Fruit fly (Drosophila melanogaster) whole organism, embryonic: ENCODE results near the gene CG1103.

ENCODE experiments used
- CG10979 ChIP-seq: fragments of 200-800 bp; sonication (Bioruptor generic); optimal IDR thresholded peaks from 2 replicates; lab custom pipeline; 2018; ENCODE audit warnings: missing biosample characterization, mild to moderate bottlenecking, missing genetic modification characterization, moderate library complexity
- CG11085 ChIP-seq: fragments of 200-800 bp; sonication (Bioruptor generic); IDR thresholded peaks from 2 replicates; pipeline ENCODE4 v1.3.6; 2022; ENCODE audit warnings: missing biosample characterization, missing genetic modification characterization
- CG11696 ChIP-seq: fragments of 200-800 bp; sonication (Bioruptor generic); IDR thresholded peaks from 2 replicates; pipeline ENCODE4 v1.3.6; 2022; ENCODE audit warnings: missing biosample characterization, missing genetic modification characterization
- CG12104 ChIP-seq: fragments of 200-800 bp; sonication (Bioruptor generic); optimal IDR thresholded peaks from 3 replicates; lab custom pipeline; 2016; ENCODE audit warnings: missing biosample characterization, missing genetic modification characterization
- CG12942 ChIP-seq: fragments of 200-800 bp; sonication (Bioruptor generic); optimal IDR thresholded peaks from 3 replicates; lab custom pipeline; 2016; ENCODE audit warnings: missing biosample characterization, missing genetic modification characterization
- CG15073 ChIP-seq: fragments of 200-800 bp; sonication (Bioruptor generic); optimal IDR thresholded peaks from 2 replicates; lab custom pipeline; 2016; ENCODE audit warnings: missing biosample characterization, missing genetic modification characterization
- CG1602 ChIP-seq: fragments of 200-800 bp; sonication (Bioruptor generic); optimal IDR thresholded peaks from 3 replicates; lab custom pipeline; 2016; ENCODE audit warnings: missing biosample characterization, missing genetic modification characterization
- CG1647 ChIP-seq: fragments of 200-800 bp; sonication (Bioruptor generic); optimal IDR thresholded peaks from 3 replicates; lab custom pipeline; 2016; ENCODE audit warnings: missing biosample characterization, missing genetic modification characterization
- CG17359 ChIP-seq: fragments of 200-800 bp; sonication (Bioruptor generic); optimal IDR thresholded peaks from 3 replicates; lab custom pipeline; 2018; ENCODE audit warnings: missing biosample characterization, mild to moderate bottlenecking, missing genetic modification characterization, moderate library complexity
- CG2199 ChIP-seq: fragments of 200-800 bp; sonication (Bioruptor generic); IDR thresholded peaks from 3 replicates; pipeline ENCODE4 v1.3.6; 2022; ENCODE audit warnings: missing biosample characterization, missing genetic modification characterization
- CG33213 ChIP-seq: fragments of 200-800 bp; sonication (Bioruptor generic); optimal IDR thresholded peaks from 3 replicates; lab custom pipeline; 2016; ENCODE audit warnings: missing biosample characterization, missing genetic modification characterization
- CG43689 ChIP-seq: fragments of 200-800 bp; sonication (Bioruptor generic); IDR thresholded peaks from 2 replicates; pipeline ENCODE4 v1.3.6; 2022; ENCODE audit warnings: missing biosample characterization, missing genetic modification characterization
- CG4707 ChIP-seq: fragments of 200-800 bp; sonication (Bioruptor generic); optimal IDR thresholded peaks from 2 replicates; lab custom pipeline; 2018; ENCODE audit warnings: missing biosample characterization, mild to moderate bottlenecking, missing genetic modification characterization, moderate library complexity
- CG4730 ChIP-seq: fragments of 200-800 bp; sonication (Bioruptor generic); IDR thresholded peaks from 2 replicates; pipeline ENCODE4 v1.3.6; 2022; ENCODE audit warnings: missing biosample characterization, missing genetic modification characterization
- CG4854 ChIP-seq: fragments of 200-800 bp; sonication (Bioruptor generic); optimal IDR thresholded peaks from 2 replicates; lab custom pipeline; 2016; ENCODE audit warnings: missing biosample characterization, missing genetic modification characterization, inconsistent platforms
- CG9609 ChIP-seq: fragments of 200-800 bp; sonication (Bioruptor generic); optimal IDR thresholded peaks from 3 replicates; lab custom pipeline; 2016; ENCODE audit warnings: missing biosample characterization, missing genetic modification characterization
- CoRest ChIP-seq: fragments of 200-800 bp; sonication (Bioruptor generic); optimal IDR thresholded peaks from 3 replicates; lab custom pipeline; 2018; ENCODE audit warnings: missing biosample characterization, mild to moderate bottlenecking, missing genetic modification characterization, moderate library complexity
- HmgZ ChIP-seq: fragments of 200-800 bp; sonication (Bioruptor generic); optimal IDR thresholded peaks from 2 replicates; lab custom pipeline; 2018; ENCODE audit warnings: missing biosample characterization, mild to moderate bottlenecking, missing genetic modification characterization
- Hr39 ChIP-seq: fragments of >200 bp; optimal IDR thresholded peaks from 2 replicates; lab custom pipeline; 2017
- Mes4 ChIP-seq: fragments of 200-800 bp; sonication (Bioruptor generic); optimal IDR thresholded peaks from 2 replicates; lab custom pipeline; 2016; ENCODE audit warnings: missing biosample characterization, missing genetic modification characterization
- NC2α ChIP-seq: fragments of 200-800 bp; sonication (Bioruptor generic); optimal IDR thresholded peaks from 2 replicates; lab custom pipeline; 2016; ENCODE audit warnings: missing biosample characterization, missing genetic modification characterization
- NFAT ChIP-seq: fragments of 200-800 bp; sonication (Bioruptor generic); IDR thresholded peaks from 2 replicates; pipeline ENCODE4 v1.3.6; 2022; ENCODE audit warnings: missing biosample characterization, missing genetic modification characterization
- Nf-YC ChIP-seq: fragments of 200-800 bp; optimal IDR thresholded peaks from 3 replicates; lab custom pipeline; 2019; ENCODE audit warnings: missing biosample characterization, mild to moderate bottlenecking, missing genetic modification characterization, moderate library complexity
- Rx ChIP-seq: fragments of 200-800 bp; sonication (Bioruptor generic); IDR thresholded peaks from 2 replicates; pipeline ENCODE4 v1.3.6; 2022; ENCODE audit warnings: missing biosample characterization, missing genetic modification characterization
- Sry-β ChIP-seq: fragments of 200-800 bp; sonication (Bioruptor generic); optimal IDR thresholded peaks from 2 replicates; lab custom pipeline; 2018; ENCODE audit warnings: missing biosample characterization, mild to moderate bottlenecking, missing genetic modification characterization, moderate library complexity
- Tbp ChIP-seq: fragments of >200 bp; optimal IDR thresholded peaks from 2 replicates; lab custom pipeline; 2018; ENCODE audit warnings: missing biosample characterization, missing genetic modification characterization
- bigmax ChIP-seq: fragments of 200-800 bp; sonication (Bioruptor generic); optimal IDR thresholded peaks from 2 replicates; lab custom pipeline; 2018; ENCODE audit warnings: missing biosample characterization, mild to moderate bottlenecking, missing genetic modification characterization
- caup ChIP-seq: fragments of 200-800 bp; sonication (Bioruptor generic); optimal IDR thresholded peaks from 3 replicates; lab custom pipeline; 2017; ENCODE audit warnings: missing biosample characterization, mild to moderate bottlenecking, missing genetic modification characterization, moderate library complexity; ENCODE audit not compliant: severe bottlenecking
- chinmo ChIP-seq: fragments of 200-800 bp; sonication (Bioruptor generic); IDR thresholded peaks from 4 replicates; pipeline ENCODE4 v1.3.6; 2022; ENCODE audit warnings: missing biosample characterization, missing genetic modification characterization; ENCODE audit not compliant: partially characterized antibody
- crc ChIP-seq: fragments of 200-800 bp; sonication (Bioruptor generic); optimal IDR thresholded peaks from 2 replicates; lab custom pipeline; 2016; ENCODE audit warnings: missing biosample characterization, missing genetic modification characterization
- crol ChIP-seq: fragments of 200-800 bp; sonication (Bioruptor generic); IDR thresholded peaks from 2 replicates; pipeline ENCODE4 v1.3.6; 2022; ENCODE audit warnings: missing biosample characterization, missing genetic modification characterization
- dati ChIP-seq: fragments of 200-800 bp; sonication (Bioruptor generic); IDR thresholded peaks from 2 replicates; pipeline ENCODE4 v1.3.6; 2022; ENCODE audit warnings: missing biosample characterization, missing genetic modification characterization
- disco-r ChIP-seq: fragments of 200-800 bp; sonication (Bioruptor generic); optimal IDR thresholded peaks from 2 replicates; lab custom pipeline; 2016; ENCODE audit warnings: missing biosample characterization, missing genetic modification characterization
- emc ChIP-seq: fragments of 200-800 bp; sonication (Bioruptor generic); optimal IDR thresholded peaks from 2 replicates; lab custom pipeline; 2016; ENCODE audit warnings: missing biosample characterization, missing genetic modification characterization
- ewg ChIP-seq: fragments of 200-800 bp; sonication (Bioruptor generic); optimal IDR thresholded peaks from 3 replicates; lab custom pipeline; 2017; ENCODE audit warnings: mild to moderate bottlenecking, missing biosample characterization, missing genetic modification reagents, missing genetic modification characterization
- fd96Cb ChIP-seq: fragments of 200-800 bp; sonication (Bioruptor generic); optimal IDR thresholded peaks from 2 replicates; lab custom pipeline; 2018; ENCODE audit warnings: missing biosample characterization, mild to moderate bottlenecking, missing genetic modification characterization, moderate library complexity
- lbe ChIP-seq: fragments of 200-800 bp; sonication (Bioruptor generic); optimal IDR thresholded peaks from 2 replicates; lab custom pipeline; 2016; ENCODE audit warnings: missing biosample characterization, mild to moderate bottlenecking, missing genetic modification characterization
- mam ChIP-seq: fragments of 200-800 bp; sonication (Bioruptor generic); optimal IDR thresholded peaks from 3 replicates; lab custom pipeline; 2016; ENCODE audit warnings: missing biosample characterization, missing genetic modification characterization
- oc ChIP-seq: fragments of 200-800 bp; sonication (Bioruptor generic); optimal IDR thresholded peaks from 2 replicates; lab custom pipeline; 2018; ENCODE audit warnings: missing biosample characterization, mild to moderate bottlenecking, missing genetic modification characterization, moderate library complexity
- p53 ChIP-seq: fragments of 200-800 bp; sonication (Bioruptor generic); optimal IDR thresholded peaks from 2 replicates; lab custom pipeline; 2016; ENCODE audit warnings: missing biosample characterization, missing genetic modification characterization
- pb ChIP-seq: fragments of 200-800 bp; sonication (Bioruptor generic); optimal IDR thresholded peaks from 3 replicates; lab custom pipeline; 2016; ENCODE audit warnings: missing biosample characterization, missing genetic modification characterization
- pnt ChIP-seq: fragments of 200-800 bp; sonication (Bioruptor generic); optimal IDR thresholded peaks from 3 replicates; lab custom pipeline; 2016; ENCODE audit warnings: missing biosample characterization, missing genetic modification characterization
- pros ChIP-seq: fragments of 200-800 bp; sonication (Bioruptor generic); optimal IDR thresholded peaks from 3 replicates; lab custom pipeline; 2019; ENCODE audit warnings: missing biosample characterization, mild to moderate bottlenecking, missing genetic modification characterization, moderate library complexity
- repo ChIP-seq: fragments of 200-800 bp; sonication (Bioruptor generic); optimal IDR thresholded peaks from 2 replicates; lab custom pipeline; 2016; ENCODE audit warnings: missing biosample characterization, missing genetic modification characterization
- scrt ChIP-seq: fragments of 200-800 bp; sonication (Bioruptor generic); optimal IDR thresholded peaks from 2 replicates; lab custom pipeline; 2018; ENCODE audit warnings: missing biosample characterization, mild to moderate bottlenecking, missing genetic modification characterization, moderate library complexity
- sug ChIP-seq: fragments of 200-800 bp; optimal IDR thresholded peaks from 2 replicates; lab custom pipeline; 2019; ENCODE audit warnings: missing biosample characterization, mild to moderate bottlenecking, missing genetic modification characterization, moderate library complexity
- tap ChIP-seq: fragments of 200-800 bp; optimal IDR thresholded peaks from 3 replicates; lab custom pipeline; 2019; ENCODE audit warnings: missing biosample characterization, mild to moderate bottlenecking, missing genetic modification characterization, moderate library complexity
- unc-4 ChIP-seq: fragments of 200-800 bp; sonication (Bioruptor generic); IDR thresholded peaks from 2 replicates; pipeline ENCODE4 v1.3.6; 2022; ENCODE audit warnings: missing biosample characterization, missing genetic modification characterization; ENCODE audit not compliant: partially characterized antibody
- vnd ChIP-seq: fragments of 200-800 bp; sonication (Bioruptor generic); IDR thresholded peaks from 3 replicates; pipeline ENCODE4 v1.3.6; 2022; ENCODE audit warnings: missing biosample characterization, missing genetic modification characterization; ENCODE audit not compliant: partially characterized antibody
- z ChIP-seq: fragments of 200-800 bp; sonication (Bioruptor generic); IDR thresholded peaks from 3 replicates; pipeline ENCODE4 v1.3.6; 2022; ENCODE audit warnings: missing biosample characterization, missing genetic modification characterization
- zfh2 ChIP-seq: fragments of 200-800 bp; sonication (Bioruptor generic); optimal IDR thresholded peaks from 2 replicates; lab custom pipeline; 2016; ENCODE audit warnings: missing biosample characterization, missing genetic modification characterization

The CG1103 gene

DNA sequence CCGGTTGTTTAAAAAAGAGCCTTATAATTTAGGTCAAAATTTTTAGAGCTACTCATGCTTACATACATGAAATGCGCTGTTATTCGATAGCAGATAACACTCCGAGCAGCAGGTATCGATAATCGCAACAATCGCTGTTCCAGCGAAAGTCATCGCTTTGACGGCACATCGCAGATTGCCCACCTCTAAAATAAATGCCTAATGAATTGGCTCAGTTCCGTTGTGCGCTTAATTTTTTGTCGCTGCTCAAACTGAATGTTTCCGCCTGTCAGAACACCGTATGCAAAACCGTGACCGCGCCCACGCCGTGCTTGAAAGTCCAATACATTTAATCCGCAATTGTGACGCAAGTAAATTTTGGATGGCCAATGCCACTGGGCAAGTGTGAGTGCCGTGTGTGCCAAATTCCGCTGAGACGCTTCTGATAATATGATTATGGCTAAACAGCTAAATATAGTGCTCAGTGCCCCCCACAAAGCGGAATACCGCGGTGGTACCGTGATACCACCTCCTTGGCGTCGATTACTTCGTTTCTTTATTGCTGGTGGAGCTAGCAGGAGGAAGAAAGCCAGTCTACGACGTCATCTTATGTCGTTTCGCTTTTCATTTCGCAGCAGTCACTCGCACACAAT, 17.9 kb upstream of the CG1103 start, which contains the start of gene CG9795 (continued):
- TF ChIP-seq CG17359 (tag; lab: Kevin White, UChicago) (no peak), repo (GFP tag; lab: Kevin White, UChicago) (peak; percentile 34), pb (GFP tag; lab: Kevin White, UChicago) (no peak), CG33213 (GFP tag; lab: Kevin White, UChicago) (peak; percentile 56), pnt (no peak), chinmo (GFP tag; lab: Robert Waterston, UW) (peak; percentile 94; the same call in 3 of the 4 replicates), mam (GFP tag; lab: Kevin White, UChicago) (peak; percentile 13), NFAT (peak; percentile 37; the same call in 1 of the 2 replicates), Rx (GFP tag; lab: Robert Waterston, UW) (no peak), unc-4 (peak; percentile 88), CG4730 (GFP tag; lab: Robert Waterston, UW) (no peak), CG11085 (GFP tag; lab: Robert Waterston, UW) (no peak), tap (tag; lab: Kevin White, UChicago) (no peak), disco-r (GFP tag; lab: Kevin White, UChicago) (no peak), pros (GFP tag; lab: Kevin White, UChicago) (no peak), sug (tag; lab: Kevin White, UChicago) (peak; percentile 93), crol (GFP tag; lab: Robert Waterston, UW) (no peak), fd96Cb (no peak), p53 (no peak), ewg (GFP tag; lab: Kevin White, UChicago) (no peak), oc (peak; percentile 7), CG9609 (GFP tag; lab: Kevin White, UChicago) (peak; percentile 27), dati (no peak), CG1647 (no peak), CoRest (tag; lab: Kevin White, UChicago) (no peak), Nf-YC (tag; lab: Kevin White, UChicago) (peak; percentile 42), CG12104 (GFP tag; lab: Kevin White, UChicago) (no peak), CG15073 (GFP tag; lab: Kevin White, UChicago) (no peak), Hr39 (lab: Kevin White, UChicago) (no peak), scrt (no peak), CG11696 (GFP tag; lab: Robert Waterston, UW) (no peak), vnd (GFP tag; lab: Robert Waterston, UW) (peak; percentile 88), CG2199 (peak; percentile 83), caup (peak; percentile 46), Mes4 (no peak), emc (GFP tag; lab: Kevin White, UChicago) (no peak), CG4854 (GFP tag; lab: Kevin White, UChicago) (no peak), CG43689 (GFP tag; lab: Robert Waterston, UW) (no peak), z (GFP tag; lab: Robert Waterston, UW) (no peak), HmgZ (peak; percentile 54), CG4707 (GFP tag; lab: Kevin White, UChicago) (peak; percentile 9), zfh2 (peak; percentile 48), Tbp (GFP tag; lab: Kevin White, UChicago) (no peak), lbe (GFP tag; lab: Kevin White, UChicago) (no peak), CG1602 (GFP tag; lab: Kevin White, UChicago) (no peak), Sry-β (no peak), CG10979 (tag; lab: Kevin White, UChicago) (peak; percentile 28), bigmax (GFP tag; lab: Kevin White, UChicago) (no peak), crc (GFP tag; lab: Kevin White, UChicago) (peak; percentile 20), CG12942 (GFP tag; lab: Kevin White, UChicago) (no peak), NC2α (GFP tag; lab: Kevin White, UChicago) (no peak)
